Worm (Caenorhabditis elegans) whole organism, L4/young adult: ENCODE measurements around the gene F14B8.4.

Experiments
- W03F9.2 ChIP-seq: fragments of 150-350 bp; optimal IDR thresholded peaks from 2 replicates; lab custom pipeline; 2014; ENCODE audit warnings: missing biosample characterization, missing genetic modification characterization
- dao-5 ChIP-seq: sonication (generic microtip); optimal IDR thresholded peaks from 2 replicates; lab custom pipeline; 2016; ENCODE audit warnings: missing genotype, missing genetic modification characterization, moderate library complexity, missing compliant biosample characterization
- him-1 ChIP-seq: sonication (generic microtip); optimal IDR thresholded peaks from 2 replicates; lab custom pipeline; 2016; ENCODE audit warnings: missing genotype, missing genetic modification reagents, missing genetic modification characterization, missing compliant biosample characterization

ce11 chrX:6940775-6941174 lies 41.0 kb upstream of the F14B8.4 start:
- TF ChIP-seq dao-5 (tag; lab: Kevin White, UChicago) (no peak), W03F9.2 (tag; lab: Kevin White, UChicago) (no peak), him-1 (tag; lab: Kevin White, UChicago) (no peak)
